Fruit fly (Drosophila melanogaster): Measurements from ENCODE around the gene CG1722.

CG1722 gene

DNA sequence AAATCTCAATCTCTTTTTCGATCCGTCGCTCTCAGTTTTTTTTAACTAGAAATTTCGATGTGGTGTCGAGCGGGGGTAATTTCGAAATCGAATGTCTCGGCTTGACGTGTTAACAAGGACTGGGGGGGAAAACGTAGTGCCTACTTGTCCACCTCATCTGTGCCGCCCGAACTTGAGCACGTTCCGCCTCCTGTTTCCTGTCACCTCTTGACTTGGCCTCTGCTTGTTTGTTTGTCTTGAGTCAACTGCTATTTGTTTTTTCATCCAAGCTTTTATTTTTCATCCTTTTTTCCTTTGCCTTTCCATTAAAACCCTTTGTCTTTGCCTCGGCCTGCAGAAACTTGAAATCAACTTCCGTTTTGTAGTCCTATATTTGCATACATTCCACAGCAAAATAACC lies at the start of gene CG1722:
Gene CG1722 (minus strand): TSS at position 101 of the 400 bp plus-strand sequence.
- TF ChIP-seq CG8301 (tag; optimal IDR thresholded peaks at IDR 0.05) (no peak), CG10348 (GFP tag; IDR thresholded peaks at IDR 0.05) (no peak), gl (tag; optimal IDR thresholded peaks at IDR 0.05) (no peak), CG12605 (GFP tag; IDR thresholded peaks at IDR 0.05) (no peak), CG14655 (GFP tag; optimal IDR thresholded peaks at IDR 0.05) (no peak), CG8159 (tag; optimal IDR thresholded peaks at IDR 0.05) (no peak), CG4496 (GFP tag; IDR thresholded peaks at IDR 0.05) (no peak), CG17806 (tag; optimal IDR thresholded peaks at IDR 0.05) (no peak), CG13204 (GFP tag; optimal IDR thresholded peaks at IDR 0.05) (no peak), rn (GFP tag; IDR thresholded peaks at IDR 0.05) (no peak), D1 (tag; optimal IDR thresholded peaks at IDR 0.05) (no peak), Pif1B (GFP tag; optimal IDR thresholded peaks at IDR 0.05) (no peak), Snoo (tag; optimal IDR thresholded peaks at IDR 0.05) (no peak), CG15710 (tag; optimal IDR thresholded peaks at IDR 0.05) (no peak), Pif1A (GFP tag; optimal IDR thresholded peaks at IDR 0.05) (no peak), EcR (GFP tag; optimal IDR thresholded peaks at IDR 0.05) (no peak), CG9948 (tag; optimal IDR thresholded peaks at IDR 0.05) (no peak), fd96Ca (GFP tag; IDR thresholded peaks at IDR 0.05) (no peak), Ets98B (GFP tag; IDR thresholded peaks at IDR 0.05) (no peak), CG34367 (tag; optimal IDR thresholded peaks at IDR 0.05) (no peak)

dm6 chrX:21285001-21285400 lies 34.1 kb upstream of the CG1722 start, which contains the start of gene CG1494:
Gene CG1494 (plus strand): TSS chrX:21285301.
- TF ChIP-seq Pif1B (GFP tag; optimal IDR thresholded peaks at IDR 0.05) (no peak), EcR (GFP tag; optimal IDR thresholded peaks at IDR 0.05) (no peak), CG8301 (tag; optimal IDR thresholded peaks at IDR 0.05) (no peak), CG9948 (tag; optimal IDR thresholded peaks at IDR 0.05) (no peak), fd96Ca (GFP tag; IDR thresholded peaks at IDR 0.05) (no peak), Pif1A (GFP tag; optimal IDR thresholded peaks at IDR 0.05) (no peak)

- TF ChIP-seq CG32121 (GFP tag; IDR thresholded peaks at IDR 0.05) (no peak), Pif1B (GFP tag; optimal IDR thresholded peaks at IDR 0.05) (no peak), CG17806 (tag; optimal IDR thresholded peaks at IDR 0.05) (no peak), Snoo (tag; optimal IDR thresholded peaks at IDR 0.05) (no peak), CG34367 (tag; optimal IDR thresholded peaks at IDR 0.05) (no peak), Ets98B (GFP tag; IDR thresholded peaks at IDR 0.05) (no peak), rn (GFP tag; IDR thresholded peaks at IDR 0.05) (no peak), CG12605 (GFP tag; IDR thresholded peaks at IDR 0.05) (no peak), EcR (GFP tag; optimal IDR thresholded peaks at IDR 0.05) (no peak), CG4496 (GFP tag; IDR thresholded peaks at IDR 0.05) (no peak), CG8159 (tag; optimal IDR thresholded peaks at IDR 0.05) (no peak), D1 (tag; optimal IDR thresholded peaks at IDR 0.05) (no peak)
Observed at dm6 chrX:21282035-21282434, 31.1 kb upstream of the CG1722 start.

DNA sequence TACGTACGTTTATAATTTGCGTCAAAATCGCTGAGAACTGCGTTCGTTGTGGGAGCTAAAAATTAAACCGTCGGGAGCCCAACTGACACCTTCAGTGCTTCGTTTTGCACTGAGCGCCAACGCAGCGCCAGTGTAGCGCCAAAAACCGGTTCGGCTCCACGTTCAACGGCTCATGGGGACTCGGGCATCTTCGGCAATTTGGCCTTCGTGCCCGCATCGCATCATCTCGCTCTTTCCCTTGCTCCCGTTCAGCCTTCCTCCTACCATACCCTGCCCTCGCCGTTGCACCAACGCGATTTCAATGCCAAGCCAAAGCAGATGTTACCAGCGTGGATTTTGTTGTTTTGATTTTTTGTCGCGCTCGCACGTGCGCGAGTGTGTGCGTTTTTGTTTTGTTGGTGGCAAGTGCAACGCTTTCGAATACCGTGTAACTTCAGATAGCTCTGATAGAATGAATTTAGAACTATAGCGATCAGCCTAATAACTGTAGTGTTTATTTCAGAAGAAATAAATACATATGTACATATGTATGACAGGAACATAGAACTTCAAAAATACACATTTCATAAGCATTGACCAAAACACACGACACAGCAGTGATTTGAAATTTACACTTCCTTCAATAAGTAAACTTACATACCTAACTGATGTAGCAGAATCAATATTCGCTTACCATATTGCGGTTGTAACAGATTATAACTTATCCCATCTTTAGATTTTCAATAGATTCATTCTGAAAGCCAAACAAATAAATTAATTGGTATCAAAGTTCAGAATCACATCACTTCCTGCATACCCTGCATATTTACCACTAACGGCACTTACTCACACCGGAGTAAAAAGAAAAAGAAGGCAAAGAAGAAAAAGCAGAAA lies 30.3 kb upstream of the CG1722 start, which contains the start of gene Mnr:
Gene Mnr (minus strand): TSS at position 133 of the 873 bp plus-strand sequence.
- TF ChIP-seq CG8159 (tag; optimal IDR thresholded peaks at IDR 0.05): peak; percentile 24
- no peak for TF ChIP-seq CG12605 (GFP tag; IDR thresholded peaks at IDR 0.05)
- no peak for TF ChIP-seq CG17806 (tag; optimal IDR thresholded peaks at IDR 0.05)
- TF ChIP-seq CG32121 (GFP tag; IDR thresholded peaks at IDR 0.05): peak; percentile 36; the same call in 1 of the 2 replicates
- peak; percentile 74 for TF ChIP-seq EcR (GFP tag; optimal IDR thresholded peaks at IDR 0.05)
- TF ChIP-seq CG9948 (tag; optimal IDR thresholded peaks at IDR 0.05): no peak
- no peak for TF ChIP-seq Snoo (tag; optimal IDR thresholded peaks at IDR 0.05)
- peak; percentile 57 for TF ChIP-seq Ets98B (GFP tag; IDR thresholded peaks at IDR 0.05)
- peak; percentile 64 for TF ChIP-seq CG14655 (GFP tag; optimal IDR thresholded peaks at IDR 0.05)
- peak; percentile 20 for TF ChIP-seq CG15710 (tag; optimal IDR thresholded peaks at IDR 0.05)
- peak; percentile 30 for TF ChIP-seq CG8301 (tag; optimal IDR thresholded peaks at IDR 0.05)
- peak; percentile 20 for TF ChIP-seq Pif1A (GFP tag; optimal IDR thresholded peaks at IDR 0.05)
- TF ChIP-seq Pif1B (GFP tag; optimal IDR thresholded peaks at IDR 0.05): no peak
- no peak for TF ChIP-seq gl (tag; optimal IDR thresholded peaks at IDR 0.05)
- peak; percentile 58 for TF ChIP-seq CG13204 (GFP tag; optimal IDR thresholded peaks at IDR 0.05)
- peak; percentile 33 for TF ChIP-seq D1 (tag; optimal IDR thresholded peaks at IDR 0.05)
- TF ChIP-seq CG10348 (GFP tag; IDR thresholded peaks at IDR 0.05): peak; percentile 79
- TF ChIP-seq CG34367 (tag; optimal IDR thresholded peaks at IDR 0.05): no peak
- TF ChIP-seq fd96Ca (GFP tag; IDR thresholded peaks at IDR 0.05): peak; percentile 24; the same call in 1 of the 3 replicates
- TF ChIP-seq rn (GFP tag; IDR thresholded peaks at IDR 0.05): no peak
- TF ChIP-seq CG4496 (GFP tag; IDR thresholded peaks at IDR 0.05): peak; percentile 65; the same call in 2 of the 3 replicates

DNA sequence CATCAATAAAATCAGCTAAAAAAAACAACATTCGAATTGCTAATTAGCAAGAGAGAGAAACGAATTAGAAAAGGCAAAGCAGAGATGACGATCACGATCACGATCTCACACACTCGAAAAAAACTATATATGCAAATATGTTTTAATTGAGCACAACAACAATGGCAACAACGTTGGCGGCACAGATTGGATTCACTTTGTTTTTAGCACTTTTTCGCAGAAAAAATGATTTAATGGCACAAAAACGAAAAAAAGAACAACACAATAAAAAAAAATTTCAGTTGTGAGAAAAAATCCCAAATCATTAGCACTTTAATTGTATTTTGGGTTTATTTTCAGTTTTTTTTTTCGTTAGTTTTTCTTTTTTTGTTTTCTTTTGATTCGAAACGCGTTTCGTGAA lies 29.7 kb upstream of the CG1722 start:
- TF ChIP-seq D1 (tag; optimal IDR thresholded peaks at IDR 0.05): no peak
- peak; percentile 31 for TF ChIP-seq CG14655 (GFP tag; optimal IDR thresholded peaks at IDR 0.05)
- peak; percentile 24 for TF ChIP-seq Pif1A (GFP tag; optimal IDR thresholded peaks at IDR 0.05)
- TF ChIP-seq CG9948 (tag; optimal IDR thresholded peaks at IDR 0.05): peak; percentile 15

DNA sequence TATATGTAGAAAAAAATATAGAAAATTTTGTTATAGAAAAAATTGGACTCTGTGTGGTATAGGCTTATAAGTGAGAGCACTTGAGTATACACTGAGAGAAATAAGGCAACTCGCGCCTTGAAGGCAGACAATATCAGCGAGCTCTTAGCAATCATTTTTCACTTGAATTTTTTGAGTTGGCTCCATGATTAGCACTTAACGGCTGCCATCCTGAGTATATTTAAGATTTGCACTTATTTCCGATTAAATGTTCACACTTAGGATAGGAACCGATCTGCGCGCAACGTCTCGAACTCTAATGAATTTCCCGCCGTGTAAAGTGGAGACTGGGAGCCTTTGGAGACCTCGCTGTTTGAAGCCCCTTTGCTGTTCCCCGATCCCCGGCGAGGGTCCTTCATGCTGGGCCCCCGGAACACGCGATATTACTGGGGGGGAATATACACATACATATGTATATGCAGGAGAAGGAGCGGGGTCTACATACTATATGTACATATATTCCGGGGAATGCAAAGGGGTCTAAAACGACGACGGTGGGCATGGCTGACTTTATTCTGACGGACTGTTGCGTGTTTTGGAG lies 28.5 kb upstream of the CG1722 start:
- TF ChIP-seq CG17806 (tag; optimal IDR thresholded peaks at IDR 0.05) (peak; percentile 26), CG9948 (tag; optimal IDR thresholded peaks at IDR 0.05) (peak; percentile 47), CG34367 (tag; optimal IDR thresholded peaks at IDR 0.05) (no peak), CG14655 (GFP tag; optimal IDR thresholded peaks at IDR 0.05) (peak; percentile 53), CG32121 (GFP tag; IDR thresholded peaks at IDR 0.05) (no peak), CG8159 (tag; optimal IDR thresholded peaks at IDR 0.05) (peak; percentile 33), Pif1B (GFP tag; optimal IDR thresholded peaks at IDR 0.05) (peak; percentile 7), CG15710 (tag; optimal IDR thresholded peaks at IDR 0.05) (peak; percentile 31), fd96Ca (GFP tag; IDR thresholded peaks at IDR 0.05) (peak; percentile 58; the same call in 2 of the 3 replicates), CG8301 (tag; optimal IDR thresholded peaks at IDR 0.05) (peak; percentile 24), gl (tag; optimal IDR thresholded peaks at IDR 0.05) (no peak)

All from whole organism, pupa.